Fruit fly (Drosophila melanogaster) whole organism, prepupa: ENCODE data around the gene spirit.

Experiments
- CG10669 ChIP-seq: fragments of 200-800 bp; sonication (Bioruptor generic); optimal IDR thresholded peaks from 3 replicates; lab custom pipeline; 2018; ENCODE audit warnings: missing biosample characterization, mild to moderate bottlenecking, missing genetic modification characterization, moderate library complexity
- CG1621 ChIP-seq: fragments of 200-800 bp; sonication (Bioruptor generic); optimal IDR thresholded peaks from 3 replicates; lab custom pipeline; 2018; ENCODE audit warnings: missing biosample characterization, mild to moderate bottlenecking, missing genetic modification characterization
- CG16779 ChIP-seq: fragments of 200-800 bp; sonication (Bioruptor generic); optimal IDR thresholded peaks from 3 replicates; lab custom pipeline; 2017; ENCODE audit warnings: missing biosample characterization, mild to moderate bottlenecking, missing genetic modification characterization
- CG32006 ChIP-seq: fragments of 200-800 bp; sonication (Bioruptor generic); optimal IDR thresholded peaks from 3 replicates; lab custom pipeline; 2017; ENCODE audit warnings: missing biosample characterization, mild to moderate bottlenecking, missing genetic modification characterization
- CG6163 ChIP-seq: fragments of 200-800 bp; sonication (Bioruptor generic); IDR thresholded peaks from 3 replicates; pipeline ENCODE4 v1.3.6; 2022; ENCODE audit warnings: missing biosample characterization, missing genetic modification characterization
- CG6854 ChIP-seq: fragments of 200-800 bp; sonication (Bioruptor generic); optimal IDR thresholded peaks from 2 replicates; lab custom pipeline; 2017; ENCODE audit warnings: missing biosample characterization, mild to moderate bottlenecking, missing genetic modification characterization
- CG9139 ChIP-seq: fragments of 200-800 bp; sonication (Bioruptor generic); optimal IDR thresholded peaks from 3 replicates; lab custom pipeline; 2017; ENCODE audit warnings: missing biosample characterization, mild to moderate bottlenecking, missing genetic modification characterization
- Hr39 ChIP-seq: fragments of 200-800 bp; sonication (Bioruptor generic); optimal IDR thresholded peaks from 2 replicates; lab custom pipeline; 2016; ENCODE audit warnings: missing biosample characterization, missing genetic modification characterization
- Lpt ChIP-seq: fragments of 200-800 bp; sonication (Bioruptor generic); optimal IDR thresholded peaks from 3 replicates; lab custom pipeline; 2016; ENCODE audit warnings: missing biosample characterization, missing genetic modification characterization
- Sox15 ChIP-seq: fragments of 200-800 bp; sonication (Bioruptor generic); optimal IDR thresholded peaks from 3 replicates; lab custom pipeline; 2016; ENCODE audit warnings: missing biosample characterization, missing genetic modification characterization
- acj6 ChIP-seq: fragments of 200-800 bp; sonication (Bioruptor generic); optimal IDR thresholded peaks from 3 replicates; lab custom pipeline; 2016; ENCODE audit warnings: missing biosample characterization, missing genetic modification characterization
- esn ChIP-seq: fragments of 200-800 bp; sonication (Bioruptor generic); optimal IDR thresholded peaks from 2 replicates; lab custom pipeline; 2016; ENCODE audit warnings: missing biosample characterization, mild to moderate bottlenecking, missing genetic modification characterization, moderate library complexity
- fkh ChIP-seq: fragments of 200-800 bp; sonication (Bioruptor generic); optimal IDR thresholded peaks from 3 replicates; lab custom pipeline; 2017; ENCODE audit warnings: missing biosample characterization, mild to moderate bottlenecking, missing genetic modification characterization, moderate library complexity
- net ChIP-seq: fragments of 200-800 bp; sonication (Bioruptor generic); optimal IDR thresholded peaks from 3 replicates; lab custom pipeline; 2016; ENCODE audit warnings: missing biosample characterization, missing genetic modification characterization

DNA sequence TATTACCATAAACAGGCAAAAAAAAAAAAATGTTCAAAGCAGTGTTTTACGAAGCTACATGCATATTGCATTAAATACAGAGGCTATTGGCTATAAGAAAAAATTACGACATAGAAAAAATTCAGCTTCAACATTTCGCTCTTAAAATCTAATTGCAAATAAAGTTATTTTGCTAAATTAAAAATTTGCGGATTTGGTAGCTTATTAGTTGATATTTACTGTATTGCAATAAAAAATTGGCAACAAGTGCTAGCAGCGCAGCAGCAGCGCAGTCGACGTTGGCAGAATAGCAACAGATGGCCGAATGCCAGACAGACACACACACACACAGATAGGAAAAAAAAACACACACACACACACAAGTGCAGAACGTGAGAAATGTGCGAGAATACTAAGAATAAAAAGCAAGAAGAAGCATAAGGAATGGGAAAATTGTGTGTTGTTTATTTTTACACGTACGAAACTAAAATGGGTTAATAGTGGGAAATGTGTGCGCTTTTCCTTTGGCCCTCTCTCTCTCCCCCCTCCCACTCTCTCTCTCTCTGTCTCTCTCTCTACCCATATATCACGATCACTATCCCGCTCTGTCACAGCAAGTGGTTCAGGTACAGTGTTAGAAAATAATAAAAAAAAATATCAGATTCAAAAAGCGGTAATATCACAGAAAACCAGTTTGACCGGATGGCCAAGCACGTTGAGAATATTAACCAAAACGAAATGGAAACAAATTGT lies 39.6 kb downstream of the spirit start:
- TF ChIP-seq Sox15 (GFP tag; lab: Kevin White, UChicago) (no peak), CG16779 (tag; lab: Kevin White, UChicago) (no peak), net (GFP tag; lab: Kevin White, UChicago) (peak; percentile 56), CG10669 (peak; percentile 0), Lpt (peak; percentile 52), CG6854 (no peak), acj6 (GFP tag; lab: Kevin White, UChicago) (peak; percentile 43), CG9139 (GFP tag; lab: Kevin White, UChicago) (no peak), esn (GFP tag; lab: Kevin White, UChicago) (peak; percentile 8), fkh (no peak), Hr39 (GFP tag; lab: Kevin White, UChicago) (peak; percentile 15), CG1621 (tag; lab: Kevin White, UChicago) (no peak), CG6163 (GFP tag; lab: Robert Waterston, UW) (peak; percentile 88), CG32006 (peak; percentile 76)
